Worm (Caenorhabditis elegans): ENCODE results near the gene srx-116.
A peak's percentile ranks its signal among the peaks of the same experiment; 100 is the strongest.

The srx-116 gene

ce11 chrV:12635218-12635617 lies 35.5 kb upstream of the srx-116 start (continued):
- TF ChIP-seq F26F4.8 (GFP tag; conservative IDR thresholded peaks at IDR 0.05) (no peak), zip-11 (GFP tag; IDR thresholded peaks at IDR 0.05) (no peak), snpc-4 (tag; optimal IDR thresholded peaks at IDR 0.05) (no peak), hif-1 (tag; optimal IDR thresholded peaks at IDR 0.05) (no peak), nhr-77 (tag; optimal IDR thresholded peaks at IDR 0.05) (peak; percentile 76), nhr-102 (tag; optimal IDR thresholded peaks at IDR 0.05) (no peak), unc-62 (GFP tag; optimal IDR thresholded peaks at IDR 0.05 in 1 of 2) (no peak), unc-62 (tag; optimal IDR thresholded peaks at IDR 0.05) (no peak), mep-1 (tag; optimal IDR thresholded peaks at IDR 0.05) (no peak), unc-130 (GFP tag; optimal IDR thresholded peaks at IDR 0.05) (no peak), F44E2.7 (GFP tag; IDR thresholded peaks at IDR 0.05) (no peak), nhr-237 (tag; optimal IDR thresholded peaks at IDR 0.05) (no peak), attf-4 (tag; optimal IDR thresholded peaks at IDR 0.05) (no peak), F49E8.2 (tag; optimal IDR thresholded peaks at IDR 0.05; ENCODE audit: borderline replicate concordance) (no peak), spr-3 (GFP tag; optimal IDR thresholded peaks at IDR 0.05) (no peak), fkh-10 (GFP tag; optimal IDR thresholded peaks at IDR 0.05) (no peak), hmg-1.1 (GFP tag; IDR thresholded peaks at IDR 0.05) (no peak), aly-2 (tag; optimal IDR thresholded peaks at IDR 0.05) (no peak), nhr-25 (tag; optimal IDR thresholded peaks at IDR 0.05; ENCODE audit: borderline replicate concordance, insufficient read depth) (no peak), Y105C5A.15 (GFP tag; IDR thresholded peaks at IDR 0.05) (no peak), ceh-20 (GFP tag; IDR thresholded peaks at IDR 0.05) (no peak), arid-1 (GFP tag; conservative IDR thresholded peaks at IDR 0.05) (no peak), ztf-7 (tag; optimal IDR thresholded peaks at IDR 0.05) (no peak), daf-16 (GFP tag; optimal IDR thresholded peaks at IDR 0.05) (no peak), daf-16 (tag; optimal IDR thresholded peaks at IDR 0.05) (peak; percentile 45), F37D6.2 (tag; optimal IDR thresholded peaks at IDR 0.05) (no peak), ceh-44 (GFP tag; IDR thresholded peaks at IDR 0.05) (no peak), egl-43 (GFP tag; IDR thresholded peaks at IDR 0.05) (no peak), dve-1 (tag; optimal IDR thresholded peaks at IDR 0.05; ENCODE audit: insufficient read depth) (peak; percentile 87), zip-2 (tag; optimal IDR thresholded peaks at IDR 0.05) (no peak), mes-2 (tag; optimal IDR thresholded peaks at IDR 0.05; ENCODE audit: poor library complexity, severe bottlenecking) (no peak), ZK337.2 (GFP tag; IDR thresholded peaks at IDR 0.05) (no peak), Y75B8A.6 (GFP tag; IDR thresholded peaks at IDR 0.05) (no peak), R02D3.7 (tag; optimal IDR thresholded peaks at IDR 0.05) (no peak), lin-39 (tag; optimal IDR thresholded peaks at IDR 0.05) (no peak), unc-39 (tag; optimal IDR thresholded peaks at IDR 0.05) (no peak), ceh-62 (tag; optimal IDR thresholded peaks at IDR 0.05) (no peak), sdz-12 (GFP tag; optimal IDR thresholded peaks at IDR 0.05) (no peak), hlh-11 (tag; optimal IDR thresholded peaks at IDR 0.05) (peak; percentile 38), zag-1 (tag; optimal IDR thresholded peaks at IDR 0.05) (no peak), cey-2 (tag; optimal IDR thresholded peaks at IDR 0.05; ENCODE audit: borderline replicate concordance, insufficient read depth) (no peak), T26A8.4 (GFP tag; IDR thresholded peaks at IDR 0.05) (no peak), mdt-29 (GFP tag; IDR thresholded peaks at IDR 0.05) (no peak), zfp-2 (tag; optimal IDR thresholded peaks at IDR 0.05) (no peak), jun-1 (tag; optimal IDR thresholded peaks at IDR 0.05) (no peak), T20F7.1 (GFP tag; optimal IDR thresholded peaks at IDR 0.05) (no peak), nhr-10 (tag; optimal IDR thresholded peaks at IDR 0.05) (no peak)

Data from whole organism, L4 larva.